Fruit fly (Drosophila melanogaster): ENCODE results near the gene Dhrs4.

Dhrs4 gene

dm6 chr3L:5180179-5180578, 38.7 kb upstream of the Dhrs4 start (continued):
- TF ChIP-seq sr (GFP tag; IDR thresholded peaks at IDR 0.05), result peak; percentile 63; the same call in 2 of the 3 replicates
- TF ChIP-seq CG10147 (GFP tag; optimal IDR thresholded peaks at IDR 0.05), result no peak
- no peak for TF ChIP-seq sc (optimal IDR thresholded peaks at IDR 0.05)
- TF ChIP-seq sc (GFP tag; optimal IDR thresholded peaks at IDR 0.05), result no peak
- TF ChIP-seq sqz (GFP tag; optimal IDR thresholded peaks at IDR 0.05), result peak; percentile 31
- TF ChIP-seq Ada2b (GFP tag; IDR thresholded peaks at IDR 0.05), result no peak
- no peak for TF ChIP-seq D19A (tag; optimal IDR thresholded peaks at IDR 0.05)
- TF ChIP-seq D (optimal IDR thresholded peaks at IDR 0.05), result no peak
- no peak for TF ChIP-seq D (GFP tag; optimal IDR thresholded peaks at IDR 0.05)
- no peak for TF ChIP-seq ttk (GFP tag; IDR thresholded peaks at IDR 0.05)
- no peak for TF ChIP-seq CG14965 (GFP tag; optimal IDR thresholded peaks at IDR 0.05; ENCODE audit: borderline replicate concordance)
- TF ChIP-seq CG17829 (tag; optimal IDR thresholded peaks at IDR 0.05), result no peak
- TF ChIP-seq Spps (tag; optimal IDR thresholded peaks at IDR 0.05), result no peak
- TF ChIP-seq zen (tag; optimal IDR thresholded peaks at IDR 0.05), result no peak
- TF ChIP-seq cwo (GFP tag; optimal IDR thresholded peaks at IDR 0.05), result no peak
- no peak for TF ChIP-seq CG12391 (tag; optimal IDR thresholded peaks at IDR 0.05)
- TF ChIP-seq bab2 (GFP tag; optimal IDR thresholded peaks at IDR 0.05), result no peak

dm6 chr3L:5178903-5179302, 37.5 kb upstream of the Dhrs4 start:
- no peak for TF ChIP-seq nmo (GFP tag; optimal IDR thresholded peaks at IDR 0.05)
- TF ChIP-seq Sox102F (GFP tag; optimal IDR thresholded peaks at IDR 0.05), result no peak
- no peak for TF ChIP-seq chif (GFP tag; optimal IDR thresholded peaks at IDR 0.05)
- TF ChIP-seq cg (GFP tag; optimal IDR thresholded peaks at IDR 0.05), result peak; percentile 32
- TF ChIP-seq CG3163 (GFP tag; optimal IDR thresholded peaks at IDR 0.05), result no peak
- no peak for TF ChIP-seq pb (GFP tag; optimal IDR thresholded peaks at IDR 0.05)
- peak; percentile 5 for TF ChIP-seq Nf-YC (tag; optimal IDR thresholded peaks at IDR 0.05)
- TF ChIP-seq Med (GFP tag), result peak; percentile 72
- no peak for TF ChIP-seq CG9437 (GFP tag; optimal IDR thresholded peaks at IDR 0.05)
- TF ChIP-seq cato (GFP tag; optimal IDR thresholded peaks at IDR 0.05; ENCODE audit: borderline replicate concordance), result no peak
- no peak for TF ChIP-seq kay (GFP tag; optimal IDR thresholded peaks at IDR 0.05)
- TF ChIP-seq oc (tag; optimal IDR thresholded peaks at IDR 0.05), result no peak
- no peak for TF ChIP-seq Jarid2 (GFP tag; optimal IDR thresholded peaks at IDR 0.05)
- no peak for TF ChIP-seq CG8290 (GFP tag; optimal IDR thresholded peaks at IDR 0.05)
- no peak for TF ChIP-seq CG8290 (tag; optimal IDR thresholded peaks at IDR 0.05)
- no peak for TF ChIP-seq CG12155 (GFP tag; optimal IDR thresholded peaks at IDR 0.05)
- 0 out of 4 replicates have a peak, but pooled peaks have one; percentile 23 for TF ChIP-seq chinmo (GFP tag; IDR thresholded peaks at IDR 0.05; ENCODE audit: partially characterized antibody)
- TF ChIP-seq CG12659 (GFP tag; optimal IDR thresholded peaks at IDR 0.05), result no peak
- TF ChIP-seq pros (GFP tag; optimal IDR thresholded peaks at IDR 0.05), result peak; percentile 4
- TF ChIP-seq CG11093 (GFP tag; IDR thresholded peaks at IDR 0.05), result no peak
- peak; percentile 16 for TF ChIP-seq cwo (GFP tag; optimal IDR thresholded peaks at IDR 0.05)
- TF ChIP-seq CG18476 (GFP tag; optimal IDR thresholded peaks at IDR 0.05), result no peak
- TF ChIP-seq twi (tag; optimal IDR thresholded peaks at IDR 0.05), result no peak
- peak; percentile 76 for TF ChIP-seq Hey (tag; optimal IDR thresholded peaks at IDR 0.05)
- no peak for TF ChIP-seq CG5245 (GFP tag; optimal IDR thresholded peaks at IDR 0.05)
- TF ChIP-seq Spps (tag; optimal IDR thresholded peaks at IDR 0.05), result no peak
- TF ChIP-seq Ets65A (GFP tag), result peak; percentile 21
- no peak for TF ChIP-seq CG6791 (GFP tag; IDR thresholded peaks at IDR 0.05; ENCODE audit: partially characterized antibody)
- TF ChIP-seq MESR4 (GFP tag; optimal IDR thresholded peaks at IDR 0.05), result no peak
- no peak for TF ChIP-seq repo (GFP tag; optimal IDR thresholded peaks at IDR 0.05)
- TF ChIP-seq tin (GFP tag; optimal IDR thresholded peaks at IDR 0.05), result no peak
- 0 out of 2 replicates have a peak, but pooled peaks have one; percentile 5 for TF ChIP-seq CG10321 (GFP tag; IDR thresholded peaks at IDR 0.05)
- no peak for TF ChIP-seq MBD-R2 (GFP tag; IDR thresholded peaks at IDR 0.05)
- TF ChIP-seq sima (GFP tag; optimal IDR thresholded peaks at IDR 0.05), result no peak
- TF ChIP-seq gcm (GFP tag; optimal IDR thresholded peaks at IDR 0.05), result peak; percentile 28
- TF ChIP-seq lilli (GFP tag; optimal IDR thresholded peaks at IDR 0.05), result no peak
- 0 out of 2 replicates have a peak, but pooled peaks have one; percentile 14 for TF ChIP-seq ttk (GFP tag; IDR thresholded peaks at IDR 0.05)
